Worm (Caenorhabditis elegans) whole organism, young adult: ENCODE data around the gene rga-5.
A peak's percentile ranks its signal among the peaks of the same experiment; 100 is the strongest.

Experiments used
- B0019.2 ChIP-seq: fragments of 200-800 bp; sonication (Bioruptor generic); conservative IDR thresholded peaks from 2 replicates; pipeline ENCODE4 v1.3.6; 2022; ENCODE audit warnings: missing genetic modification reagents, missing genetic modification characterization, missing compliant biosample characterization
- F22D6.2 ChIP-seq: sonication (generic microtip); optimal IDR thresholded peaks from 2 replicates; lab custom pipeline; 2016; ENCODE audit warnings: mild to moderate bottlenecking, missing genetic modification characterization, missing compliant biosample characterization
- F23B12.7 ChIP-seq: sonication (generic microtip); optimal IDR thresholded peaks from 2 replicates; lab custom pipeline; 2017; ENCODE audit warnings: missing genetic modification characterization, mild to moderate bottlenecking, missing compliant biosample characterization, antibody characterized with exemption, moderate library complexity; ENCODE audit not compliant: insufficient read depth
- F33H1.4 ChIP-seq: fragments of 200-800 bp; sonication (Bioruptor generic); IDR thresholded peaks from 2 replicates; pipeline ENCODE4 v1.3.6; 2022; ENCODE audit warnings: missing genetic modification reagents, missing genetic modification characterization, missing compliant biosample characterization
- F39B2.1 ChIP-seq: fragments of 200-800 bp; sonication (Bioruptor generic); IDR thresholded peaks from 2 replicates; pipeline ENCODE4 v1.3.6; 2022; ENCODE audit warnings: missing genetic modification reagents, missing genetic modification characterization, missing compliant biosample characterization
- F49E8.2 ChIP-seq: sonication (generic microtip); optimal IDR thresholded peaks from 3 replicates; lab custom pipeline; 2017; ENCODE audit warnings: missing genetic modification characterization, mild to moderate bottlenecking, missing compliant biosample characterization, antibody characterized with exemption, moderate library complexity; ENCODE audit not compliant: insufficient read depth
- F52B5.7 ChIP-seq: sonication (generic microtip); optimal IDR thresholded peaks from 2 replicates; lab custom pipeline; 2016; ENCODE audit warnings: mild to moderate bottlenecking, missing genetic modification characterization, missing compliant biosample characterization
- Y67H2A.10 ChIP-seq: fragments of 200-800 bp; sonication (Bioruptor generic); conservative IDR thresholded peaks from 2 replicates; pipeline ENCODE4 v1.3.6; 2022; ENCODE audit warnings: missing genetic modification reagents, missing genetic modification characterization, missing compliant biosample characterization
- ZK185.1 ChIP-seq: sonication (generic microtip); optimal IDR thresholded peaks from 2 replicates; lab custom pipeline; 2016; ENCODE audit warnings: mild to moderate bottlenecking, missing genetic modification characterization, missing compliant biosample characterization; ENCODE audit not compliant: poor library complexity, severe bottlenecking
- athp-1 ChIP-seq: sonication (generic microtip); optimal IDR thresholded peaks from 2 replicates; lab custom pipeline; 2017; ENCODE audit warnings: mild to moderate bottlenecking, missing genetic modification characterization, missing compliant biosample characterization
- attf-3 ChIP-seq: fragments of 200-800 bp; sonication (Bioruptor generic); conservative IDR thresholded peaks from 2 replicates; pipeline ENCODE4 v1.3.6; 2022; ENCODE audit warnings: missing genetic modification reagents, missing genetic modification characterization, missing compliant biosample characterization
- attf-5 ChIP-seq: fragments of 200-800 bp; sonication (Bioruptor generic); optimal IDR thresholded peaks from 2 replicates; lab custom pipeline; 2018; ENCODE audit warnings: mild to moderate bottlenecking, missing genetic modification characterization, missing compliant biosample characterization
- attf-6 ChIP-seq: fragments of 200-800 bp; sonication (Bioruptor generic); IDR thresholded peaks from 2 replicates; pipeline ENCODE4 v1.3.6; 2022; ENCODE audit warnings: missing genetic modification reagents, missing genetic modification characterization, missing compliant biosample characterization
- cebp-1 ChIP-seq, 2 experiments: fragments of 200-800 bp in 1 of 2; sonication (Bioruptor generic) in 1 of 2; sonication (generic microtip) in 1 of 2; IDR thresholded peaks in 1 of 2; optimal IDR thresholded peaks in 1 of 2; 2 replicates each; pipeline versions ENCODE4 v1.3.6 to Lab custom; 2017 to 2022; ENCODE audit warnings: missing compliant biosample characterization in 2 of 2, missing genetic modification characterization in 2 of 2, mild to moderate bottlenecking in 1 of 2, missing genetic modification reagents in 1 of 2, moderate library complexity in 1 of 2
- ceh-91 ChIP-seq: fragments of 200-800 bp; sonication (Bioruptor generic); IDR thresholded peaks from 2 replicates; pipeline ENCODE4 v1.3.6; 2022; ENCODE audit warnings: missing genetic modification reagents, missing genetic modification characterization, missing compliant biosample characterization
- dox-1 ChIP-seq: fragments of 200-800 bp; sonication (Bioruptor generic); IDR thresholded peaks from 2 replicates; pipeline ENCODE4 v1.3.6; 2022; ENCODE audit warnings: missing genetic modification reagents, missing genetic modification characterization, missing compliant biosample characterization
- dpl-1 ChIP-seq: fragments of 150-350 bp; optimal IDR thresholded peaks from 2 replicates; lab custom pipeline; 2014; ENCODE audit warnings: missing biosample characterization, missing genetic modification reagents, missing genetic modification characterization
- efl-1 ChIP-seq: fragments of 150-350 bp; optimal IDR thresholded peaks from 2 replicates; lab custom pipeline; 2014; ENCODE audit warnings: missing biosample characterization, missing genetic modification reagents, missing genetic modification characterization
- hmg-1.2 ChIP-seq: fragments of 200-800 bp; sonication (Bioruptor generic); IDR thresholded peaks from 2 replicates; pipeline ENCODE4 v1.3.6; 2022; ENCODE audit warnings: missing genetic modification reagents, missing genetic modification characterization, missing compliant biosample characterization
- hsf-1 ChIP-seq: fragments of 200-800 bp; sonication (Bioruptor generic); IDR thresholded peaks from 2 replicates; pipeline ENCODE4 v1.3.6; 2022; ENCODE audit warnings: missing genetic modification reagents, missing genetic modification characterization, missing compliant biosample characterization
- let-526 ChIP-seq: fragments of 200-800 bp; sonication (Bioruptor generic); IDR thresholded peaks from 2 replicates; pipeline ENCODE4 v1.3.6; 2022; ENCODE audit warnings: missing genetic modification reagents, missing genetic modification characterization, missing compliant biosample characterization
- lin-26 ChIP-seq: fragments of 200-800 bp; sonication (Bioruptor generic); IDR thresholded peaks from 2 replicates; pipeline ENCODE4 v1.3.6; 2022; ENCODE audit warnings: missing genetic modification reagents, missing genetic modification characterization, missing compliant biosample characterization
- lin-35 ChIP-seq, 3 experiments: fragments of 150-350 bp in 2 of 3; sonication (generic microtip) in 1 of 3; optimal IDR thresholded peaks; 2 replicates each; lab custom pipeline; 2014 to 2018; ENCODE audit warnings: missing biosample characterization in 3 of 3, missing genetic modification characterization in 3 of 3, missing genetic modification reagents in 3 of 3
- lin-40 ChIP-seq: sonication (generic microtip); optimal IDR thresholded peaks from 2 replicates; lab custom pipeline; 2016; ENCODE audit warnings: missing genetic modification characterization, mild to moderate bottlenecking, missing compliant biosample characterization, missing genotype, missing genetic modification reagents
- lin-54 ChIP-seq: fragments of 200-800 bp; sonication (Bioruptor generic); optimal IDR thresholded peaks from 2 replicates; lab custom pipeline; 2018; ENCODE audit warnings: mild to moderate bottlenecking, missing genetic modification characterization, missing compliant biosample characterization
- lsl-1 ChIP-seq: fragments of 200-800 bp; sonication (Bioruptor generic); optimal IDR thresholded peaks from 2 replicates; lab custom pipeline; 2018; ENCODE audit warnings: mild to moderate bottlenecking, missing genetic modification characterization, moderate library complexity, missing compliant biosample characterization
- madf-6 ChIP-seq: fragments of 200-800 bp; sonication (Bioruptor generic); IDR thresholded peaks from 2 replicates; pipeline ENCODE4 v1.3.6; 2022; ENCODE audit warnings: missing genetic modification reagents, missing genetic modification characterization, missing compliant biosample characterization
- mcd-1 ChIP-seq: fragments of 200-800 bp; sonication (Bioruptor generic); IDR thresholded peaks from 2 replicates; pipeline ENCODE4 v1.3.6; 2022; ENCODE audit warnings: missing genetic modification reagents, missing genetic modification characterization, missing compliant biosample characterization
- nhr-80 ChIP-seq: sonication (generic microtip); optimal IDR thresholded peaks from 2 replicates; lab custom pipeline; 2016; ENCODE audit warnings: missing genetic modification characterization, missing compliant biosample characterization
- pbrm-1 ChIP-seq: fragments of 200-800 bp; sonication (Bioruptor generic); IDR thresholded peaks from 2 replicates; pipeline ENCODE4 v1.3.6; 2022; ENCODE audit warnings: missing genetic modification reagents, missing genetic modification characterization, missing compliant biosample characterization
- pha-4 ChIP-seq: fragments of 150-350 bp; sonication (generic microtip); optimal IDR thresholded peaks from 2 replicates; lab custom pipeline; 2014; ENCODE audit warnings: missing biosample characterization, missing genetic modification reagents, missing genetic modification characterization
- rcor-1 ChIP-seq: fragments of 200-800 bp; sonication (Bioruptor generic); IDR thresholded peaks from 2 replicates; pipeline ENCODE4 v1.3.6; 2022; ENCODE audit warnings: missing genetic modification reagents, missing genetic modification characterization, missing compliant biosample characterization
- rpc-1 ChIP-seq, 2 experiments: fragments of 150-350 bp in 1 of 2; sonication (generic microtip) in 1 of 2; optimal IDR thresholded peaks; 2 replicates each; lab custom pipeline; 2014 to 2018; ENCODE audit warnings: missing biosample characterization in 1 of 2, missing genetic modification characterization in 1 of 2, missing genetic modification reagents in 1 of 2, missing genotype in 1 of 2
- snpc-1.3 ChIP-seq: sonication (generic microtip); optimal IDR thresholded peaks from 2 replicates; lab custom pipeline; 2017; ENCODE audit warnings: missing genetic modification characterization, mild to moderate bottlenecking, missing compliant biosample characterization, antibody characterized with exemption, moderate library complexity, missing genotype, missing genetic modification reagents; ENCODE audit not compliant: insufficient read depth
- snpc-3.4 ChIP-seq: sonication (generic microtip); optimal IDR thresholded peaks from 2 replicates; lab custom pipeline; 2017; ENCODE audit warnings: missing genetic modification characterization, mild to moderate bottlenecking, missing compliant biosample characterization, antibody characterized with exemption, moderate library complexity, missing genotype, missing genetic modification reagents
- snpc-4 ChIP-seq, 5 experiments: fragments of 150-350 bp in 1 of 5; sonication (generic microtip) in 4 of 5; optimal IDR thresholded peaks; 2 replicates each; lab custom pipeline; 2014 to 2018; ENCODE audit warnings: missing genetic modification characterization in 5 of 5, missing biosample characterization in 3 of 5, antibody characterized with exemption in 2 of 5, mild to moderate bottlenecking in 2 of 5, missing compliant biosample characterization in 2 of 5, missing genotype in 2 of 5, moderate library complexity in 2 of 5, missing genetic modification reagents in 1 of 5
- tbp1 ChIP-seq: fragments of 200-800 bp; sonication (Bioruptor generic); optimal IDR thresholded peaks from 2 replicates; lab custom pipeline; 2018; ENCODE audit warnings: mild to moderate bottlenecking, missing genetic modification characterization, missing compliant biosample characterization
- unc-130 ChIP-seq: sonication (generic microtip); optimal IDR thresholded peaks from 2 replicates; lab custom pipeline; 2016; ENCODE audit warnings: missing genetic modification reagents, missing genetic modification characterization, missing compliant biosample characterization
- unc-62 ChIP-seq: fragments of 150-350 bp; optimal IDR thresholded peaks from 2 replicates; lab custom pipeline; 2014; ENCODE audit warnings: missing biosample characterization, missing genetic modification reagents, missing genetic modification characterization
- ztf-18 ChIP-seq: sonication (generic microtip); optimal IDR thresholded peaks from 2 replicates; lab custom pipeline; 2016; ENCODE audit warnings: missing genotype, mild to moderate bottlenecking, missing genetic modification characterization, missing compliant biosample characterization
- ztf-25 ChIP-seq: fragments of 200-800 bp; sonication (Bioruptor generic); IDR thresholded peaks from 2 replicates; pipeline ENCODE4 v1.3.6; 2022; ENCODE audit warnings: missing genetic modification reagents, missing genetic modification characterization, missing compliant biosample characterization
- ztf-28 ChIP-seq: fragments of 200-800 bp; sonication (Bioruptor generic); IDR thresholded peaks from 2 replicates; pipeline ENCODE4 v1.3.6; 2022; ENCODE audit warnings: missing genetic modification reagents, missing genetic modification characterization, missing compliant biosample characterization

The rga-5 gene

ce11 chrIV:13786690-13787089 lies 41.0 kb upstream of the rga-5 start, which contains the start of gene icap-1:
TSS of gene icap-1 (minus strand) at chrIV:13786961.
- TF ChIP-seq dox-1 (GFP tag; lab: Robert Waterston, UW) = 0 out of 2 replicates have a peak, but pooled peaks have one; percentile 15
- TF ChIP-seq F33H1.4 = no peak
- peak; percentile 4 for TF ChIP-seq tbp1 (GFP tag; lab: Kevin White, UChicago)
- peak; percentile 48 for TF ChIP-seq ztf-18 (tag; lab: Kevin White, UChicago)
- no peak for TF ChIP-seq snpc-4 (GFP tag; optimal IDR thresholded peaks at IDR 0.05; lab: Kevin White, UChicago)
- peak in 1 of 4 experiments; percentile 60 for TF ChIP-seq snpc-4 (tag; optimal IDR thresholded peaks at IDR 0.05; lab: Kevin White, UChicago)
- peak; percentile 73 for TF ChIP-seq attf-5 (GFP tag; lab: Kevin White, UChicago)
- TF ChIP-seq hsf-1 (GFP tag; lab: Robert Waterston, UW) = no peak
- TF ChIP-seq F39B2.1 (GFP tag; lab: Robert Waterston, UW) = no peak
- TF ChIP-seq nhr-80 = peak; percentile 66

DNA sequence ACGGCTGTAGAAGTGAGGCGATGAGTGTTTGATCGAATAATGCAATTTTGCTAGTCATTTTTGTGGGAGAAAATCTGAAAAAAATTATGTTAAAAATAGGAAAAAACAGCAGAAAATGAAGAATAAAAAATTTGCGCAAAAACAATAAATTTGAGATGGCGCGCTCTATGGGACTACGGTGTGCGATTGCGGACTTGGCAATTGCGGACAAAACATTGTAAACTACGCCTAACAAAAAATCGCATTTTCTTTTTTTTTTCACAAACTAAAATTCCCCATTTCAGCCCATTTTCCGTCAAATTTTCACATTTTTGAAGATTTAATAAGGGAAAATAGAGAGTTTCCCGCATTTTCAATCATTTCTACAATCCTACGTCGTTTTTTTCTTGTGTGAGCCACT lies 39.0 kb upstream of the rga-5 start, which contains the start of the genes sas-6 and Y45F10D.7:
Gene sas-6, minus strand, starts transcription at position 80 of the 400 bp plus-strand sequence.
Gene Y45F10D.7, plus strand, starts transcription at position 256 of the 400 bp plus-strand sequence.
- TF ChIP-seq tbp1 (GFP tag; lab: Kevin White, UChicago) (peak; percentile 62), Y67H2A.10 (GFP tag; lab: Robert Waterston, UW) (no peak), F49E8.2 (peak; percentile 11), ZK185.1 (tag; lab: Kevin White, UChicago) (peak; percentile 36), attf-6 (GFP tag; lab: Robert Waterston, UW) (peak; percentile 88), dpl-1 (GFP tag; lab: Kevin White, UChicago) (peak; percentile 80), mcd-1 (0 out of 2 replicates have a peak, but pooled peaks have one; percentile 30), efl-1 (GFP tag; lab: Kevin White, UChicago) (peak; percentile 89), attf-5 (GFP tag; lab: Kevin White, UChicago) (peak; percentile 51), F52B5.7 (tag; lab: Kevin White, UChicago) (no peak), hmg-1.2 (GFP tag; lab: Robert Waterston, UW) (peak; percentile 38; the same call in 1 of the 2 replicates), cebp-1 (GFP tag; IDR thresholded peaks at IDR 0.05; lab: Robert Waterston, UW) (no peak), cebp-1 (tag; optimal IDR thresholded peaks at IDR 0.05; lab: Kevin White, UChicago) (peak; percentile 28), let-526 (GFP tag; lab: Robert Waterston, UW) (no peak), lin-54 (peak; percentile 87), snpc-4 (GFP tag; optimal IDR thresholded peaks at IDR 0.05; lab: Kevin White, UChicago) (peak; percentile 73), snpc-4 (tag; optimal IDR thresholded peaks at IDR 0.05; lab: Kevin White, UChicago) (peak in 3 of 4 experiments; percentile 89 to 93 (median 89)), lin-35 (GFP tag; optimal IDR thresholded peaks at IDR 0.05; lab: Kevin White, UChicago) (peak in 1 of 3 experiments; percentile 78), lin-40 (peak; percentile 6), rcor-1 (GFP tag; lab: Robert Waterston, UW) (0 out of 2 replicates have a peak, but pooled peaks have one; percentile 18), B0019.2 (GFP tag; lab: Robert Waterston, UW) (peak; percentile 33; the same call in 1 of the 2 replicates), rpc-1 (optimal IDR thresholded peaks at IDR 0.05; lab: Kevin White, UChicago) (peak; percentile 6), rpc-1 (tag; optimal IDR thresholded peaks at IDR 0.05; lab: Kevin White, UChicago) (no peak), ztf-28 (GFP tag; lab: Robert Waterston, UW) (no peak), attf-3 (GFP tag; lab: Robert Waterston, UW) (peak; percentile 70), F23B12.7 (tag; lab: Kevin White, UChicago) (peak; percentile 71), ceh-91 (GFP tag; lab: Robert Waterston, UW) (peak; percentile 31; the same call in 1 of the 2 replicates), lsl-1 (peak; percentile 91), snpc-3.4 (tag; lab: Kevin White, UChicago) (peak; percentile 24), ztf-18 (tag; lab: Kevin White, UChicago) (peak; percentile 23), F33H1.4 (peak; percentile 68), pbrm-1 (GFP tag; lab: Robert Waterston, UW) (peak; percentile 34; the same call in 1 of the 2 replicates), pha-4 (tag; lab: Kevin White, UChicago) (peak; percentile 27), ztf-25 (GFP tag; lab: Robert Waterston, UW) (no peak), unc-62 (GFP tag; lab: Kevin White, UChicago) (no peak), athp-1 (tag; lab: Kevin White, UChicago) (no peak), unc-130 (GFP tag; lab: Kevin White, UChicago) (no peak), lin-26 (GFP tag; lab: Robert Waterston, UW) (no peak), snpc-1.3 (tag; lab: Kevin White, UChicago) (peak; percentile 79), dox-1 (GFP tag; lab: Robert Waterston, UW) (peak; percentile 68), madf-6 (GFP tag; lab: Robert Waterston, UW) (peak; percentile 72), F22D6.2 (tag; lab: Kevin White, UChicago) (no peak)
